Worm (Caenorhabditis elegans) whole organism, midembryonic: Measurements from ENCODE around the gene aldo-1.

Experiments
- T22C8.4 ChIP-seq: fragments of 200-800 bp; sonication (Bioruptor generic); IDR thresholded peaks from 2 replicates; pipeline ENCODE4 v1.3.6; 2022; ENCODE audit warnings: missing genetic modification characterization, missing compliant biosample characterization
- flt-1 ChIP-seq: fragments of 200-800 bp; sonication (Bioruptor generic); IDR thresholded peaks from 2 replicates; pipeline ENCODE4 v1.3.6; 2022; ENCODE audit warnings: missing genetic modification characterization, missing compliant biosample characterization
- klf-2 ChIP-seq: fragments of 200-800 bp; sonication (Bioruptor generic); conservative IDR thresholded peaks from 2 replicates; pipeline ENCODE4 v1.3.6; 2022; ENCODE audit warnings: missing genetic modification reagents, missing genetic modification characterization, missing compliant biosample characterization
- med-1 ChIP-seq: sonication (generic microtip); optimal IDR thresholded peaks from 2 replicates; lab custom pipeline; 2017; ENCODE audit warnings: missing genetic modification characterization, mild to moderate bottlenecking, missing compliant biosample characterization, antibody characterized with exemption, missing genetic modification reagents; ENCODE audit not compliant: insufficient read depth
- ref-1 ChIP-seq: fragments of 200-800 bp; sonication (Bioruptor generic); conservative IDR thresholded peaks from 2 replicates; pipeline ENCODE4 v1.3.6; 2022; ENCODE audit warnings: missing genetic modification reagents, missing genetic modification characterization, missing compliant biosample characterization
- tab-1 ChIP-seq: fragments of 200-800 bp; sonication (Bioruptor generic); IDR thresholded peaks from 2 replicates; pipeline ENCODE4 v1.3.6; 2022; ENCODE audit warnings: missing genetic modification characterization, missing compliant biosample characterization
- ztf-23 ChIP-seq: fragments of 200-800 bp; sonication (Bioruptor generic); IDR thresholded peaks from 2 replicates; pipeline ENCODE4 v1.3.6; 2022; ENCODE audit warnings: missing genetic modification reagents, missing genetic modification characterization, missing compliant biosample characterization
- ztf-29 ChIP-seq: fragments of 200-800 bp; sonication (Bioruptor generic); IDR thresholded peaks from 2 replicates; pipeline ENCODE4 v1.3.6; 2022; ENCODE audit warnings: missing genetic modification reagents, missing genetic modification characterization, missing compliant biosample characterization

- TF ChIP-seq ztf-23 (GFP tag; lab: Robert Waterston, UW) (no peak), ref-1 (GFP tag; lab: Robert Waterston, UW) (no peak), klf-2 (GFP tag; lab: Robert Waterston, UW) (no peak), ztf-29 (GFP tag; lab: Robert Waterston, UW) (no peak), T22C8.4 (no peak), med-1 (no peak), tab-1 (GFP tag; lab: Robert Waterston, UW) (no peak), flt-1 (no peak)
Measured at ce11 chrIII:13518437-13518836, 46.3 kb downstream of the aldo-1 start.
